Worm (Caenorhabditis elegans) whole organism, L3 larva: Measurements from ENCODE around the gene pef-1.

Experiments
- aly-2 ChIP-seq: fragments of 150-350 bp; optimal IDR thresholded peaks from 2 replicates; lab custom pipeline; 2014; ENCODE audit warnings: missing biosample characterization, missing genetic modification characterization
- ama-1 ChIP-seq: fragments of 150-350 bp; optimal IDR thresholded peaks from 2 replicates; lab custom pipeline; 2018
- elt-1 ChIP-seq: fragments of 150-350 bp; optimal IDR thresholded peaks from 2 replicates; lab custom pipeline; 2014; ENCODE audit warnings: missing biosample characterization, missing genetic modification characterization
- fkh-10 ChIP-seq: sonication (generic microtip); optimal IDR thresholded peaks from 2 replicates; lab custom pipeline; 2017; ENCODE audit warnings: missing biosample characterization, missing genetic modification reagents, missing genetic modification characterization
- fkh-2 ChIP-seq: fragments of 150-350 bp; optimal IDR thresholded peaks from 2 replicates; lab custom pipeline; 2014; ENCODE audit warnings: missing biosample characterization, missing genetic modification reagents, missing genetic modification characterization
- fos-1 ChIP-seq: fragments of 150-350 bp; optimal IDR thresholded peaks from 2 replicates; lab custom pipeline; 2014; ENCODE audit warnings: missing biosample characterization, missing genetic modification characterization
- jun-1 ChIP-seq: fragments of 150-350 bp; optimal IDR thresholded peaks from 2 replicates; lab custom pipeline; 2014; ENCODE audit warnings: missing biosample characterization, missing genetic modification reagents, missing genetic modification characterization
- mdl-1 ChIP-seq: fragments of 150-350 bp; optimal IDR thresholded peaks from 2 replicates; lab custom pipeline; 2014; ENCODE audit warnings: missing biosample characterization, missing genetic modification characterization
- nhr-12 ChIP-seq: fragments of 150-350 bp; optimal IDR thresholded peaks from 2 replicates; lab custom pipeline; 2014; ENCODE audit warnings: missing biosample characterization, missing genetic modification characterization
- pqm-1 ChIP-seq: fragments of 150-350 bp; optimal IDR thresholded peaks from 2 replicates; lab custom pipeline; 2017; ENCODE audit warnings: missing biosample characterization, missing genetic modification characterization, inconsistent platforms
- tbx-2 ChIP-seq: sonication (generic microtip); optimal IDR thresholded peaks from 2 replicates; lab custom pipeline; 2016; ENCODE audit warnings: mild to moderate bottlenecking, missing genetic modification characterization, missing compliant biosample characterization
- unc-62 ChIP-seq: fragments of 150-350 bp; sonication (generic microtip); optimal IDR thresholded peaks from 4 replicates; lab custom pipeline; 2014; ENCODE audit warnings: missing biosample characterization, missing genetic modification reagents, missing genetic modification characterization
- ztf-11 ChIP-seq: fragments of 150-350 bp; optimal IDR thresholded peaks from 2 replicates; lab custom pipeline; 2014; ENCODE audit warnings: missing biosample characterization, missing genetic modification characterization

ce11 chrIII:946250-946725, 20.2 kb upstream of the pef-1 start, which contains the start of gene fbxa-60:
- no peak for TF ChIP-seq ztf-11
- peak; percentile 15 for TF ChIP-seq pqm-1 (tag; lab: Kevin White, UChicago)
- TF ChIP-seq nhr-12, result no peak
- TF ChIP-seq fkh-2 (tag; lab: Kevin White, UChicago), result no peak
- TF ChIP-seq tbx-2 (tag; lab: Kevin White, UChicago), result no peak
- TF ChIP-seq mdl-1 (tag; lab: Kevin White, UChicago), result no peak
- TF ChIP-seq ama-1 (lab: Kevin White, UChicago), result no peak
- no peak for TF ChIP-seq aly-2 (tag; lab: Kevin White, UChicago)
- TF ChIP-seq fkh-10 (GFP tag; lab: Kevin White, UChicago), result no peak
- TF ChIP-seq unc-62 (GFP tag; lab: Kevin White, UChicago), result no peak
- no peak for TF ChIP-seq fos-1 (tag; lab: Kevin White, UChicago)
- no peak for TF ChIP-seq jun-1 (tag; lab: Kevin White, UChicago)
- TF ChIP-seq elt-1 (tag; lab: Kevin White, UChicago), result no peak
